Worm (Caenorhabditis elegans): Measurements from ENCODE around the gene tra-4.

Gene tra-4

ce11 chrX:2852388-2852908, 5.0 kb downstream of the tra-4 start, which contains the start of gene kin-29 (continued):
- no peak for TF ChIP-seq nhr-120 (GFP tag; IDR thresholded peaks at IDR 0.05)
- no peak for TF ChIP-seq aptf-3 (GFP tag; IDR thresholded peaks at IDR 0.05)
- TF ChIP-seq efl-1 (GFP tag; optimal IDR thresholded peaks at IDR 0.05), result no peak
- peak; percentile 98 for TF ChIP-seq zfh-2 (GFP tag; conservative IDR thresholded peaks at IDR 0.05)
- TF ChIP-seq Y95B8A.8 (GFP tag; IDR thresholded peaks at IDR 0.05), result no peak
- TF ChIP-seq bed-2 (GFP tag; IDR thresholded peaks at IDR 0.05), result no peak
- TF ChIP-seq K12H6.12 (tag; optimal IDR thresholded peaks at IDR 0.05), result peak; percentile 96
- TF ChIP-seq mel-28 (tag; optimal IDR thresholded peaks at IDR 0.05; ENCODE audit: borderline replicate concordance), result no peak
- TF ChIP-seq madf-8 (GFP tag; conservative IDR thresholded peaks at IDR 0.05), result no peak
- peak; percentile 88 for TF ChIP-seq lin-40 (tag; optimal IDR thresholded peaks at IDR 0.05)
- TF ChIP-seq egrh-3 (GFP tag; IDR thresholded peaks at IDR 0.05), result peak; percentile 81
- TF ChIP-seq let-607 (tag; optimal IDR thresholded peaks at IDR 0.05), result peak; percentile 37 to 55
- TF ChIP-seq nfyb-1 (GFP tag; IDR thresholded peaks at IDR 0.05), result peak; percentile 84
- TF ChIP-seq nhr-179 (tag; optimal IDR thresholded peaks at IDR 0.05), result no peak
- TF ChIP-seq ceh-100 (GFP tag; IDR thresholded peaks at IDR 0.05), result no peak
- peak; percentile 7 for TF ChIP-seq ets-4 (GFP tag; optimal IDR thresholded peaks at IDR 0.05)
- no peak for TF ChIP-seq snpc-1.3 (tag; optimal IDR thresholded peaks at IDR 0.05; ENCODE audit: insufficient read depth)
- TF ChIP-seq ceh-40 (GFP tag; IDR thresholded peaks at IDR 0.05), result no peak
- TF ChIP-seq hmg-1.2 (GFP tag; IDR thresholded peaks at IDR 0.05), result peak; percentile 70; the same call in 1 of the 2 replicates
- peak; percentile 72; the same call in 1 of the 2 replicates for TF ChIP-seq lir-1 (GFP tag; conservative IDR thresholded peaks at IDR 0.05)
- TF ChIP-seq attf-6 (GFP tag; IDR thresholded peaks at IDR 0.05), result no peak
- no peak for TF ChIP-seq ccch-3 (GFP tag; optimal IDR thresholded peaks at IDR 0.05)
- peak; percentile 22 for TF ChIP-seq nhr-90 (tag; optimal IDR thresholded peaks at IDR 0.05)
- no peak for TF ChIP-seq T26A5.8 (tag; optimal IDR thresholded peaks at IDR 0.05)
- TF ChIP-seq pbrm-1 (GFP tag; IDR thresholded peaks at IDR 0.05), result peak; percentile 75; the same call in 1 of the 2 replicates
- TF ChIP-seq him-1 (tag; optimal IDR thresholded peaks at IDR 0.05), result no peak
- TF ChIP-seq F23B12.7 (tag; optimal IDR thresholded peaks at IDR 0.05; ENCODE audit: insufficient read depth), result peak; percentile 40
- TF ChIP-seq F10E7.11 (tag; optimal IDR thresholded peaks at IDR 0.05), result no peak
- TF ChIP-seq bed-1 (GFP tag; IDR thresholded peaks at IDR 0.05), result no peak
- TF ChIP-seq nhr-80 (tag; optimal IDR thresholded peaks at IDR 0.05), result peak; percentile 76
- TF ChIP-seq nfya-2 (GFP tag; IDR thresholded peaks at IDR 0.05), result no peak

ce11 chrX:2843508-2843907, 13.9 kb downstream of the tra-4 start:
- TF ChIP-seq rpc-1 (optimal IDR thresholded peaks at IDR 0.05) (no peak), rpc-1 (tag; optimal IDR thresholded peaks at IDR 0.05) (no peak), madf-8 (GFP tag; conservative IDR thresholded peaks at IDR 0.05) (no peak), lin-26 (GFP tag; IDR thresholded peaks at IDR 0.05) (no peak), ZK185.1 (tag; optimal IDR thresholded peaks at IDR 0.05; ENCODE audit: poor library complexity, severe bottlenecking) (no peak), F39B2.1 (GFP tag; IDR thresholded peaks at IDR 0.05) (no peak), madf-6 (GFP tag; IDR thresholded peaks at IDR 0.05) (peak; percentile 11; the same call in 1 of the 2 replicates), pbrm-1 (GFP tag; IDR thresholded peaks at IDR 0.05) (0 out of 2 replicates have a peak, but pooled peaks have one; percentile 11), lin-40 (tag; optimal IDR thresholded peaks at IDR 0.05) (no peak), F57A8.1 (GFP tag; optimal IDR thresholded peaks at IDR 0.05) (no peak), egl-18 (GFP tag; IDR thresholded peaks at IDR 0.05) (no peak), B0035.1 (tag; optimal IDR thresholded peaks at IDR 0.05) (no peak), snpc-4 (GFP tag; optimal IDR thresholded peaks at IDR 0.05) (no peak), snpc-4 (tag; optimal IDR thresholded peaks at IDR 0.05) (peak; percentile 35 to 89 (median 71))

Data from whole organism, young adult.